Worm (Caenorhabditis elegans) whole organism, L4 larva: Measurements from ENCODE around the gene fbxb-106.

Source experiments
- F26F4.8 ChIP-seq: fragments of 200-800 bp; sonication (Bioruptor generic); conservative IDR thresholded peaks from 2 replicates; pipeline ENCODE4 v1.3.6; 2022; ENCODE audit warnings: missing genetic modification characterization, missing compliant biosample characterization
- F37D6.2 ChIP-seq: sonication (generic microtip); optimal IDR thresholded peaks from 2 replicates; lab custom pipeline; 2016; ENCODE audit warnings: mild to moderate bottlenecking, missing genetic modification characterization, missing compliant biosample characterization
- T20F7.1 ChIP-seq: fragments of 200-800 bp; sonication (Bioruptor generic); optimal IDR thresholded peaks from 2 replicates; lab custom pipeline; 2018; ENCODE audit warnings: mild to moderate bottlenecking, missing genetic modification characterization, missing compliant biosample characterization
- ZK546.5 ChIP-seq, 2 experiments: sonication (generic microtip); optimal IDR thresholded peaks; 2 replicates each; lab custom pipeline; 2017; ENCODE audit warnings: missing biosample characterization in 2 of 2, missing genetic modification characterization in 2 of 2
- ama-1 ChIP-seq: fragments of 150-350 bp; optimal IDR thresholded peaks from 2 replicates; lab custom pipeline; 2014; ENCODE audit warnings: inconsistent platforms, mixed read lengths
- dpl-1 ChIP-seq: fragments of 150-350 bp; optimal IDR thresholded peaks from 2 replicates; lab custom pipeline; 2014; ENCODE audit warnings: missing biosample characterization, missing genetic modification reagents, missing genetic modification characterization
- egl-27 ChIP-seq: sonication (generic microtip); optimal IDR thresholded peaks from 3 replicates; lab custom pipeline; 2017; ENCODE audit warnings: missing biosample characterization, missing genetic modification reagents, missing genetic modification characterization
- lin-39 ChIP-seq: fragments of 150-350 bp; optimal IDR thresholded peaks from 2 replicates; lab custom pipeline; 2014; ENCODE audit warnings: missing biosample characterization, missing genetic modification reagents, missing genetic modification characterization
- saeg-2 ChIP-seq: fragments of 200-800 bp; sonication (Bioruptor generic); IDR thresholded peaks from 2 replicates; pipeline ENCODE4 v1.3.6; 2022; ENCODE audit warnings: missing genetic modification reagents, missing genetic modification characterization, missing compliant biosample characterization
- skn-1 ChIP-seq: fragments of 150-350 bp; optimal IDR thresholded peaks from 2 replicates; lab custom pipeline; 2014; ENCODE audit warnings: missing biosample characterization, missing genetic modification characterization
- unc-39 ChIP-seq: sonication (generic microtip); optimal IDR thresholded peaks from 2 replicates; lab custom pipeline; 2017; ENCODE audit warnings: missing biosample characterization, missing genetic modification characterization
- unc-62 ChIP-seq, 3 experiments: fragments of 150-350 bp in 1 of 3; sonication (generic microtip); optimal IDR thresholded peaks in 2 of 3; peaks in 1 of 3; 1 replicate in 1 of 3; 2 replicates in 2 of 3; lab custom pipeline; 2014 to 2017; ENCODE audit warnings: missing biosample characterization in 3 of 3, missing genetic modification characterization in 3 of 3, missing genetic modification reagents in 3 of 3, missing genotype in 1 of 3

- TF ChIP-seq lin-39 (no peak), ZK546.5 (tag; optimal IDR thresholded peaks at IDR 0.05; lab: Kevin White, UChicago) (no peak), T20F7.1 (GFP tag; lab: Kevin White, UChicago) (no peak), egl-27 (tag; lab: Kevin White, UChicago) (no peak), F26F4.8 (no peak), F37D6.2 (tag; lab: Kevin White, UChicago) (no peak), saeg-2 (GFP tag; lab: Robert Waterston, UW) (no peak), skn-1 (tag; lab: Kevin White, UChicago) (no peak), ama-1 (lab: Kevin White, UChicago) (no peak), dpl-1 (no peak), unc-62 (GFP tag; optimal IDR thresholded peaks at IDR 0.05 in 1 of 2; lab: Kevin White, UChicago) (peak in 1 of 2 experiments; percentile 70), unc-62 (tag; optimal IDR thresholded peaks at IDR 0.05; lab: Kevin White, UChicago) (no peak), unc-39 (tag; lab: Kevin White, UChicago) (no peak)
Measured at ce11 chrII:2802804-2803586, 40.8 kb downstream of the fbxb-106 start.
